Fruit fly (Drosophila melanogaster) whole organism, embryonic: ENCODE measurements around the gene mxc.

ENCODE experiments used
- Asciz ChIP-seq: fragments of 200-800 bp; sonication (Bioruptor generic); optimal IDR thresholded peaks from 2 replicates; lab custom pipeline; 2017; ENCODE audit warnings: missing biosample characterization, mild to moderate bottlenecking, missing genetic modification characterization, missing genetic modification reagents
- B-H2 ChIP-seq: fragments of 200-800 bp; sonication (Bioruptor generic); optimal IDR thresholded peaks from 2 replicates; lab custom pipeline; 2018; ENCODE audit warnings: missing biosample characterization, mild to moderate bottlenecking, missing genetic modification characterization
- CG10366 ChIP-seq: fragments of 200-800 bp; sonication (Bioruptor generic); IDR thresholded peaks from 2 replicates; pipeline ENCODE4 v1.3.6; 2022; ENCODE audit warnings: missing biosample characterization, missing genetic modification characterization
- CG11093 ChIP-seq: fragments of 200-800 bp; sonication (Bioruptor generic); IDR thresholded peaks from 3 replicates; pipeline ENCODE4 v1.3.6; 2022; ENCODE audit warnings: missing biosample characterization, missing genetic modification characterization
- CG14441 ChIP-seq: fragments of 200-800 bp; sonication (Bioruptor generic); IDR thresholded peaks from 2 replicates; pipeline ENCODE4 v1.3.6; 2022; ENCODE audit warnings: missing biosample characterization, missing genetic modification characterization
- CG14710 ChIP-seq: fragments of 200-800 bp; sonication (Bioruptor generic); optimal IDR thresholded peaks from 3 replicates; lab custom pipeline; 2019; ENCODE audit warnings: missing biosample characterization, mild to moderate bottlenecking, missing genetic modification characterization, moderate library complexity
- CG16813 ChIP-seq: fragments of 200-800 bp; sonication (Bioruptor generic); IDR thresholded peaks from 3 replicates; pipeline ENCODE4 v1.3.6; 2022; ENCODE audit warnings: missing biosample characterization, missing genetic modification characterization; ENCODE audit not compliant: partially characterized antibody
- CG17186 ChIP-seq: fragments of 200-800 bp; sonication (Bioruptor generic); optimal IDR thresholded peaks from 3 replicates; lab custom pipeline; 2017; ENCODE audit warnings: missing biosample characterization, missing genetic modification reagents, missing genetic modification characterization
- CG2116 ChIP-seq: fragments of 200-800 bp; sonication (Bioruptor generic); optimal IDR thresholded peaks from 3 replicates; lab custom pipeline; 2018; ENCODE audit warnings: missing biosample characterization, mild to moderate bottlenecking, missing genetic modification characterization
- CG2120 ChIP-seq: fragments of 200-800 bp; sonication (Bioruptor generic); optimal IDR thresholded peaks from 3 replicates; lab custom pipeline; 2016; ENCODE audit warnings: missing biosample characterization, missing genetic modification characterization
- CG2712 ChIP-seq: fragments of 200-800 bp; optimal IDR thresholded peaks from 3 replicates; lab custom pipeline; 2019; ENCODE audit warnings: missing biosample characterization, mild to moderate bottlenecking, missing genetic modification characterization, moderate library complexity
- CG34422 ChIP-seq: fragments of 200-800 bp; sonication (Bioruptor generic); IDR thresholded peaks from 3 replicates; pipeline ENCODE4 v1.3.6; 2022; ENCODE audit warnings: missing biosample characterization, missing genetic modification characterization
- CG4617 ChIP-seq: fragments of 200-800 bp; sonication (Bioruptor generic); optimal IDR thresholded peaks from 3 replicates; lab custom pipeline; 2016; ENCODE audit warnings: missing biosample characterization, missing genetic modification characterization, borderline replicate concordance
- CG7839 ChIP-seq: fragments of 200-800 bp; sonication (Bioruptor generic); optimal IDR thresholded peaks from 3 replicates; lab custom pipeline; 2018; ENCODE audit warnings: missing biosample characterization, mild to moderate bottlenecking, missing genetic modification characterization, moderate library complexity
- CG7928 ChIP-seq: fragments of 200-800 bp; sonication (Bioruptor generic); optimal IDR thresholded peaks from 2 replicates; lab custom pipeline; 2017; ENCODE audit warnings: missing biosample characterization, mild to moderate bottlenecking, missing genetic modification characterization
- CG8924 ChIP-seq: fragments of 200-800 bp; optimal IDR thresholded peaks from 3 replicates; lab custom pipeline; 2019; ENCODE audit warnings: missing biosample characterization, mild to moderate bottlenecking, missing genetic modification characterization, moderate library complexity
- CG9727 ChIP-seq: fragments of 200-800 bp; sonication (Bioruptor generic); optimal IDR thresholded peaks from 3 replicates; lab custom pipeline; 2017; ENCODE audit warnings: missing biosample characterization, mild to moderate bottlenecking, missing genetic modification characterization
- CoRest ChIP-seq: fragments of 200-800 bp; sonication (Bioruptor generic); optimal IDR thresholded peaks from 3 replicates; lab custom pipeline; 2018; ENCODE audit warnings: missing biosample characterization, mild to moderate bottlenecking, missing genetic modification characterization, moderate library complexity
- Dfd ChIP-seq, 2 experiments: fragments of >200 bp; optimal IDR thresholded peaks; 2 replicates each; lab custom pipeline; 2017; ENCODE audit warnings: missing biosample characterization in 2 of 2, missing genetic modification characterization in 2 of 2
- Fer1 ChIP-seq: fragments of 200-800 bp; sonication (Bioruptor generic); optimal IDR thresholded peaks from 2 replicates; lab custom pipeline; 2017; ENCODE audit warnings: missing biosample characterization, mild to moderate bottlenecking, missing genetic modification characterization
- H15 ChIP-seq: fragments of 200-800 bp; sonication (Bioruptor generic); IDR thresholded peaks from 3 replicates; pipeline ENCODE4 v1.3.6; 2022; ENCODE audit warnings: missing biosample characterization, missing genetic modification characterization
- HLHmδ ChIP-seq: fragments of 200-800 bp; sonication (Bioruptor generic); optimal IDR thresholded peaks from 2 replicates; lab custom pipeline; 2018; ENCODE audit warnings: missing biosample characterization, mild to moderate bottlenecking, missing genetic modification characterization, moderate library complexity
- HmgD ChIP-seq: fragments of 200-800 bp; sonication (Bioruptor generic); optimal IDR thresholded peaks from 3 replicates; lab custom pipeline; 2016; ENCODE audit warnings: missing biosample characterization, missing genetic modification characterization
- HmgZ ChIP-seq: fragments of 200-800 bp; sonication (Bioruptor generic); optimal IDR thresholded peaks from 2 replicates; lab custom pipeline; 2018; ENCODE audit warnings: missing biosample characterization, mild to moderate bottlenecking, missing genetic modification characterization
- MBD-R2 ChIP-seq: fragments of 200-800 bp; sonication (Bioruptor generic); IDR thresholded peaks from 2 replicates; pipeline ENCODE4 v1.3.6; 2022; ENCODE audit warnings: missing biosample characterization, missing genetic modification characterization
- Sry-β ChIP-seq: fragments of 200-800 bp; sonication (Bioruptor generic); optimal IDR thresholded peaks from 2 replicates; lab custom pipeline; 2018; ENCODE audit warnings: missing biosample characterization, mild to moderate bottlenecking, missing genetic modification characterization, moderate library complexity
- Vsx1 ChIP-seq: fragments of 200-800 bp; sonication (Bioruptor generic); optimal IDR thresholded peaks from 2 replicates; lab custom pipeline; 2017; ENCODE audit warnings: missing biosample characterization, mild to moderate bottlenecking, missing genetic modification characterization, missing genetic modification reagents
- abd-A ChIP-seq: fragments of 200-800 bp; sonication (Bioruptor generic); optimal IDR thresholded peaks from 3 replicates; lab custom pipeline; 2019; ENCODE audit warnings: missing biosample characterization, mild to moderate bottlenecking, missing genetic modification characterization, moderate library complexity
- ci ChIP-seq: fragments of 200-800 bp; sonication (Bioruptor generic); IDR thresholded peaks from 3 replicates; pipeline ENCODE4 v1.3.6; 2022; ENCODE audit warnings: missing biosample characterization, missing genetic modification characterization
- crp ChIP-seq, 2 experiments: fragments of 200-800 bp; sonication (Bioruptor generic); optimal IDR thresholded peaks; 2 replicates in 1 of 2; 3 replicates in 1 of 2; lab custom pipeline; 2017; ENCODE audit warnings: missing biosample characterization in 2 of 2, missing genetic modification characterization in 2 of 2, mild to moderate bottlenecking in 1 of 2, moderate library complexity in 1 of 2
- dpn ChIP-seq, 2 experiments: fragments of 200-800 bp; sonication (Bioruptor generic); optimal IDR thresholded peaks; 3 replicates each; lab custom pipeline; 2016; ENCODE audit warnings: missing biosample characterization in 2 of 2, missing genetic modification characterization in 2 of 2
- ems ChIP-seq: fragments of 200-800 bp; sonication (Bioruptor generic); optimal IDR thresholded peaks from 3 replicates; lab custom pipeline; 2016; ENCODE audit warnings: missing biosample characterization, missing genetic modification characterization
- ftz-f1 ChIP-seq: fragments of 200-800 bp; sonication (Bioruptor generic); optimal IDR thresholded peaks from 2 replicates; lab custom pipeline; 2016; ENCODE audit warnings: missing biosample characterization, missing genetic modification characterization
- gce ChIP-seq: fragments of 200-800 bp; sonication (Bioruptor generic); IDR thresholded peaks from 3 replicates; pipeline ENCODE4 v1.3.6; 2022; ENCODE audit warnings: missing biosample characterization, missing genetic modification characterization
- hkb ChIP-seq, 2 experiments: fragments of 200-800 bp in 1 of 2; fragments of >200 bp in 1 of 2; sonication (Bioruptor generic) in 1 of 2; IDR thresholded peaks in 1 of 2; optimal IDR thresholded peaks in 1 of 2; 2 replicates each; pipeline versions ENCODE4 v1.3.6 to Lab custom; 2017 to 2022; ENCODE audit warnings: missing biosample characterization in 1 of 2, missing genetic modification characterization in 1 of 2
- jing ChIP-seq: fragments of 200-800 bp; sonication (Bioruptor generic); optimal IDR thresholded peaks from 2 replicates; lab custom pipeline; 2018; ENCODE audit warnings: missing biosample characterization, mild to moderate bottlenecking, missing genetic modification characterization
- lov ChIP-seq, 2 experiments: fragments of 200-800 bp in 1 of 2; fragments of >200 bp in 1 of 2; sonication (Bioruptor generic) in 1 of 2; IDR thresholded peaks in 1 of 2; optimal IDR thresholded peaks in 1 of 2; 2 replicates in 1 of 2; 3 replicates in 1 of 2; pipeline versions ENCODE4 v1.3.6 to Lab custom; 2017 to 2022; ENCODE audit warnings: missing biosample characterization in 1 of 2, missing genetic modification characterization in 1 of 2
- mirr ChIP-seq: fragments of 200-800 bp; sonication (Bioruptor generic); optimal IDR thresholded peaks from 3 replicates; lab custom pipeline; 2018; ENCODE audit warnings: missing biosample characterization, mild to moderate bottlenecking, missing genetic modification characterization
- nau ChIP-seq: fragments of 200-800 bp; sonication (Bioruptor generic); optimal IDR thresholded peaks from 3 replicates; lab custom pipeline; 2017; ENCODE audit warnings: missing biosample characterization, mild to moderate bottlenecking, missing genetic modification characterization, missing genetic modification reagents
- nmo ChIP-seq: fragments of 200-800 bp; sonication (Bioruptor generic); optimal IDR thresholded peaks from 2 replicates; lab custom pipeline; 2018; ENCODE audit warnings: missing biosample characterization, mild to moderate bottlenecking, missing genetic modification characterization, moderate library complexity
- p53 ChIP-seq: fragments of 200-800 bp; sonication (Bioruptor generic); optimal IDR thresholded peaks from 2 replicates; lab custom pipeline; 2016; ENCODE audit warnings: missing biosample characterization, missing genetic modification characterization
- psq ChIP-seq: fragments of 200-800 bp; sonication (Bioruptor generic); optimal IDR thresholded peaks from 2 replicates; lab custom pipeline; 2017; ENCODE audit warnings: missing biosample characterization, missing genetic modification characterization
- row ChIP-seq: fragments of 200-800 bp; sonication (Bioruptor generic); IDR thresholded peaks from 3 replicates; pipeline ENCODE4 v1.3.6; 2022; ENCODE audit warnings: missing biosample characterization, missing genetic modification characterization
- sd ChIP-seq: fragments of 200-800 bp; sonication (Bioruptor generic); optimal IDR thresholded peaks from 3 replicates; lab custom pipeline; 2018; ENCODE audit warnings: missing biosample characterization, mild to moderate bottlenecking, missing genetic modification characterization, moderate library complexity
- slbo ChIP-seq: fragments of 200-800 bp; sonication (Bioruptor generic); IDR thresholded peaks from 2 replicates; pipeline ENCODE4 v1.3.6; 2022; ENCODE audit warnings: missing biosample characterization, missing genetic modification characterization
- sna ChIP-seq: fragments of 200-800 bp; sonication (Bioruptor generic); IDR thresholded peaks from 2 replicates; pipeline ENCODE4 v1.3.6; 2022; ENCODE audit warnings: missing biosample characterization, missing genetic modification characterization; ENCODE audit not compliant: partially characterized antibody
- toy ChIP-seq: fragments of 200-800 bp; sonication (Bioruptor generic); IDR thresholded peaks from 2 replicates; pipeline ENCODE4 v1.3.6; 2022; ENCODE audit warnings: missing biosample characterization, missing genetic modification characterization
- trem ChIP-seq: fragments of 200-800 bp; optimal IDR thresholded peaks from 3 replicates; lab custom pipeline; 2019; ENCODE audit warnings: missing biosample characterization, mild to moderate bottlenecking, missing genetic modification characterization, moderate library complexity
- trh ChIP-seq: fragments of 200-800 bp; sonication (Bioruptor generic); optimal IDR thresholded peaks from 2 replicates; lab custom pipeline; 2016; ENCODE audit warnings: missing biosample characterization, missing genetic modification characterization

mxc gene

dm6 chrX:9282783-9283289, 39.6 kb upstream of the mxc start, which contains the start of gene c11.1 (continued):
- TF ChIP-seq CG7839 (tag; lab: Kevin White, UChicago) (no peak), CG4617 (GFP tag; lab: Kevin White, UChicago) (peak; percentile 45), Sry-β (no peak), lov (optimal IDR thresholded peaks at IDR 0.05; lab: Kevin White, UChicago) (no peak), lov (GFP tag; IDR thresholded peaks at IDR 0.05; lab: Robert Waterston, UW) (no peak), gce (GFP tag; lab: Robert Waterston, UW) (no peak), trem (tag; lab: Kevin White, UChicago) (peak; percentile 50), p53 (no peak), CG10366 (GFP tag; lab: Robert Waterston, UW) (no peak), sna (GFP tag; lab: Robert Waterston, UW) (0 out of 2 replicates have a peak, but pooled peaks have one; percentile 35), row (GFP tag; lab: Robert Waterston, UW) (peak; percentile 35; the same call in 2 of the 3 replicates), toy (GFP tag; lab: Robert Waterston, UW) (no peak), hkb (optimal IDR thresholded peaks at IDR 0.05; lab: Kevin White, UChicago) (no peak), hkb (GFP tag; IDR thresholded peaks at IDR 0.05; lab: Robert Waterston, UW) (no peak), CG9727 (GFP tag; lab: Kevin White, UChicago) (no peak), CG8924 (tag; lab: Kevin White, UChicago) (peak; percentile 14), mirr (GFP tag; lab: Kevin White, UChicago) (no peak), CG34422 (GFP tag; lab: Robert Waterston, UW) (peak; percentile 53; the same call in 2 of the 3 replicates), ci (peak; percentile 34; the same call in 1 of the 3 replicates), HLHmδ (GFP tag; lab: Kevin White, UChicago) (no peak), CG2712 (tag; lab: Kevin White, UChicago) (peak; percentile 18), CG2116 (peak; percentile 24), Dfd (GFP tag; optimal IDR thresholded peaks at IDR 0.05; lab: Kevin White, UChicago) (no peak), CG2120 (GFP tag; lab: Kevin White, UChicago) (peak; percentile 32), nmo (GFP tag; lab: Kevin White, UChicago) (peak; percentile 30), CG14441 (GFP tag; lab: Robert Waterston, UW) (no peak), dpn (GFP tag; optimal IDR thresholded peaks at IDR 0.05; lab: Kevin White, UChicago) (peak in 1 of 2 experiments; percentile 5), CoRest (tag; lab: Kevin White, UChicago) (peak; percentile 24), Fer1 (GFP tag; lab: Kevin White, UChicago) (peak; percentile 16), jing (GFP tag; lab: Kevin White, UChicago) (no peak), Vsx1 (no peak), CG17186 (GFP tag; lab: Kevin White, UChicago) (no peak), B-H2 (GFP tag; lab: Kevin White, UChicago) (no peak), Asciz (no peak), sd (peak; percentile 70), psq (GFP tag; lab: Kevin White, UChicago) (no peak), H15 (GFP tag; lab: Robert Waterston, UW) (no peak), ems (GFP tag; lab: Kevin White, UChicago) (no peak), ftz-f1 (GFP tag; lab: Kevin White, UChicago) (no peak), crp (GFP tag; optimal IDR thresholded peaks at IDR 0.05; lab: Kevin White, UChicago) (peak in 1 of 2 experiments; percentile 65), CG14710 (peak; percentile 38), abd-A (no peak), CG11093 (GFP tag; lab: Robert Waterston, UW) (no peak), CG16813 (peak; percentile 29; the same call in 1 of the 3 replicates), slbo (GFP tag; lab: Robert Waterston, UW) (peak; percentile 56), trh (GFP tag; lab: Kevin White, UChicago) (no peak), HmgD (GFP tag; lab: Kevin White, UChicago) (peak; percentile 49), nau (GFP tag; lab: Kevin White, UChicago) (no peak), HmgZ (peak; percentile 58), CG7928 (GFP tag; lab: Kevin White, UChicago) (no peak), MBD-R2 (peak; percentile 66)
